Worm (Caenorhabditis elegans): ENCODE data around the gene lin-26.

ce11 chrII:7681898-7682297, at the start of gene lin-26:
- no peak for TF ChIP-seq repo-1 (tag; optimal IDR thresholded peaks at IDR 0.05)
- TF ChIP-seq nhr-90 (tag; optimal IDR thresholded peaks at IDR 0.05), result no peak
- TF ChIP-seq snpc-1.1 (tag; optimal IDR thresholded peaks at IDR 0.05; ENCODE audit: insufficient read depth), result no peak
- TF ChIP-seq F55B11.4 (tag; optimal IDR thresholded peaks at IDR 0.05; ENCODE audit: borderline replicate concordance, insufficient read depth), result no peak
- no peak for TF ChIP-seq snpc-4 (GFP tag; optimal IDR thresholded peaks at IDR 0.05)
- no peak for TF ChIP-seq snpc-4 (tag; optimal IDR thresholded peaks at IDR 0.05)
- TF ChIP-seq zim-3 (tag; optimal IDR thresholded peaks at IDR 0.05), result no peak
- TF ChIP-seq B0035.1 (tag; optimal IDR thresholded peaks at IDR 0.05), result no peak
- no peak for TF ChIP-seq nhr-27 (tag; optimal IDR thresholded peaks at IDR 0.05)
- no peak for TF ChIP-seq pha-4 (tag; optimal IDR thresholded peaks at IDR 0.05)
- TF ChIP-seq dpl-1 (GFP tag; optimal IDR thresholded peaks at IDR 0.05), result no peak
- TF ChIP-seq ama-1 (optimal IDR thresholded peaks at IDR 0.05), result no peak
- no peak for TF ChIP-seq ama-1 (GFP tag; optimal IDR thresholded peaks at IDR 0.05)
- no peak for TF ChIP-seq ceh-79 (tag; optimal IDR thresholded peaks at IDR 0.05)
- no peak for TF ChIP-seq somi-1 (GFP tag; optimal IDR thresholded peaks at IDR 0.05)
- no peak for TF ChIP-seq snpc-1.3 (tag; optimal IDR thresholded peaks at IDR 0.05; ENCODE audit: insufficient read depth)

Data from whole organism, young adult.